Worm (Caenorhabditis elegans) whole organism, midembryonic: ENCODE data around the gene cfz-2.

Experiments used
- T22C8.4 ChIP-seq: fragments of 200-800 bp; sonication (Bioruptor generic); IDR thresholded peaks from 2 replicates; pipeline ENCODE4 v1.3.6; 2022; ENCODE audit warnings: missing genetic modification characterization, missing compliant biosample characterization
- cog-1 ChIP-seq: sonication (generic microtip); optimal IDR thresholded peaks from 2 replicates; lab custom pipeline; 2016; ENCODE audit warnings: missing genetic modification characterization, missing compliant biosample characterization
- flt-1 ChIP-seq: fragments of 200-800 bp; sonication (Bioruptor generic); IDR thresholded peaks from 2 replicates; pipeline ENCODE4 v1.3.6; 2022; ENCODE audit warnings: missing genetic modification characterization, missing compliant biosample characterization
- klf-2 ChIP-seq: fragments of 200-800 bp; sonication (Bioruptor generic); conservative IDR thresholded peaks from 2 replicates; pipeline ENCODE4 v1.3.6; 2022; ENCODE audit warnings: missing genetic modification reagents, missing genetic modification characterization, missing compliant biosample characterization
- med-1 ChIP-seq: sonication (generic microtip); optimal IDR thresholded peaks from 2 replicates; lab custom pipeline; 2017; ENCODE audit warnings: missing genetic modification characterization, mild to moderate bottlenecking, missing compliant biosample characterization, antibody characterized with exemption, missing genetic modification reagents; ENCODE audit not compliant: insufficient read depth
- ref-1 ChIP-seq: fragments of 200-800 bp; sonication (Bioruptor generic); conservative IDR thresholded peaks from 2 replicates; pipeline ENCODE4 v1.3.6; 2022; ENCODE audit warnings: missing genetic modification reagents, missing genetic modification characterization, missing compliant biosample characterization
- tab-1 ChIP-seq: fragments of 200-800 bp; sonication (Bioruptor generic); IDR thresholded peaks from 2 replicates; pipeline ENCODE4 v1.3.6; 2022; ENCODE audit warnings: missing genetic modification characterization, missing compliant biosample characterization
- ztf-23 ChIP-seq: fragments of 200-800 bp; sonication (Bioruptor generic); IDR thresholded peaks from 2 replicates; pipeline ENCODE4 v1.3.6; 2022; ENCODE audit warnings: missing genetic modification reagents, missing genetic modification characterization, missing compliant biosample characterization
- ztf-29 ChIP-seq: fragments of 200-800 bp; sonication (Bioruptor generic); IDR thresholded peaks from 2 replicates; pipeline ENCODE4 v1.3.6; 2022; ENCODE audit warnings: missing genetic modification reagents, missing genetic modification characterization, missing compliant biosample characterization

DNA sequence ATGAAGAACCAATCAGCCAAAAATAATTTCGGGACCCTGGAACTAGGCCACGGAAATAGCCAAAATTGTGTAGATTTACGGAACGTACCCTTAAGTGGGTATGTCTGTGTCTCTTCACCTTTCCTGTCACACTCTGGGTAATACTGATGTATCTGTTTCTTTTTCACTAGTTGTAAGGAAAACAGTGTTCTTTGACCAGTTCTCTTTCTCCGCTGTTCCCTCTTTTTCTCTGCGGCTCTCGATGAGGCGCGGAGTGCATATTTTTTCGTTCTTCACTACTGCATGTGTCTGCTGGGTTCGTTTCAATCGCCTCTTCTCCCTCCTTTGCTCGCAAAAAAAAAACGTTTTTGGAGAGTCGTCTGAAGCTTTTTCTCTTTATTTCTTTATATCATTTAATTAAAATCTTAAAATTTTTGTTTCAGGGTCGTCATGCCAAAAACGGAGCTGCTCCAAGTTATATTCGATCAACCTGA is 34.5 kb downstream of the cfz-2 start, which contains the start of gene arrd-22:
- TF ChIP-seq tab-1 (GFP tag; lab: Robert Waterston, UW) = no peak
- TF ChIP-seq ztf-23 (GFP tag; lab: Robert Waterston, UW) = no peak
- TF ChIP-seq flt-1 = no peak
- TF ChIP-seq med-1 = no peak
- no peak for TF ChIP-seq cog-1 (tag; lab: Kevin White, UChicago)
- TF ChIP-seq ref-1 (GFP tag; lab: Robert Waterston, UW) = no peak
- TF ChIP-seq ztf-29 (GFP tag; lab: Robert Waterston, UW) = no peak
- no peak for TF ChIP-seq T22C8.4 (GFP tag; lab: Robert Waterston, UW)
- TF ChIP-seq klf-2 = no peak
